Fruit fly (Drosophila melanogaster) whole organism, embryonic: ENCODE results near the gene dnc.

Source experiments
- Aef1 ChIP-seq: fragments of 200-800 bp; sonication (Bioruptor generic); IDR thresholded peaks from 3 replicates; pipeline ENCODE4 v1.3.6; 2022; ENCODE audit warnings: missing biosample characterization, missing genetic modification characterization
- CG10959 ChIP-seq: fragments of 200-800 bp; sonication (Bioruptor generic); IDR thresholded peaks from 2 replicates; pipeline ENCODE4 v1.3.6; 2022; ENCODE audit warnings: missing biosample characterization, missing genetic modification characterization
- CG10979 ChIP-seq: fragments of 200-800 bp; sonication (Bioruptor generic); optimal IDR thresholded peaks from 2 replicates; lab custom pipeline; 2018; ENCODE audit warnings: missing biosample characterization, mild to moderate bottlenecking, missing genetic modification characterization, moderate library complexity
- CG11093 ChIP-seq: fragments of 200-800 bp; sonication (Bioruptor generic); IDR thresholded peaks from 3 replicates; pipeline ENCODE4 v1.3.6; 2022; ENCODE audit warnings: missing biosample characterization, missing genetic modification characterization
- CG11247 ChIP-seq: fragments of 200-800 bp; sonication (Bioruptor generic); IDR thresholded peaks from 2 replicates; pipeline ENCODE4 v1.3.6; 2022; ENCODE audit warnings: missing biosample characterization, missing genetic modification characterization
- CG11560 ChIP-seq: fragments of 200-800 bp; sonication (Bioruptor generic); IDR thresholded peaks from 3 replicates; pipeline ENCODE4 v1.3.6; 2022; ENCODE audit warnings: missing biosample characterization, missing genetic modification characterization
- CG11696 ChIP-seq: fragments of 200-800 bp; sonication (Bioruptor generic); IDR thresholded peaks from 2 replicates; pipeline ENCODE4 v1.3.6; 2022; ENCODE audit warnings: missing biosample characterization, missing genetic modification characterization
- CG12155 ChIP-seq: fragments of 200-800 bp; sonication (Bioruptor generic); optimal IDR thresholded peaks from 3 replicates; lab custom pipeline; 2016; ENCODE audit warnings: missing biosample characterization, missing genetic modification characterization
- CG12769 ChIP-seq: fragments of 200-800 bp; sonication (Bioruptor generic); optimal IDR thresholded peaks from 2 replicates; lab custom pipeline; 2019; ENCODE audit warnings: missing biosample characterization, mild to moderate bottlenecking, missing genetic modification characterization, moderate library complexity
- CG13287 ChIP-seq: fragments of 200-800 bp; sonication (Bioruptor generic); IDR thresholded peaks from 2 replicates; pipeline ENCODE4 v1.3.6; 2022; ENCODE audit warnings: missing biosample characterization, missing genetic modification characterization; ENCODE audit not compliant: partially characterized antibody
- CG14441 ChIP-seq: fragments of 200-800 bp; sonication (Bioruptor generic); IDR thresholded peaks from 2 replicates; pipeline ENCODE4 v1.3.6; 2022; ENCODE audit warnings: missing biosample characterization, missing genetic modification characterization
- CG14667 ChIP-seq: fragments of 200-800 bp; sonication (Bioruptor generic); IDR thresholded peaks from 2 replicates; pipeline ENCODE4 v1.3.6; 2022; ENCODE audit warnings: missing biosample characterization, missing genetic modification characterization
- CG15514 ChIP-seq: fragments of 200-800 bp; sonication (Bioruptor generic); optimal IDR thresholded peaks from 3 replicates; lab custom pipeline; 2017; ENCODE audit warnings: missing biosample characterization, missing genetic modification characterization, mild to moderate bottlenecking, moderate library complexity, missing genetic modification reagents
- CG16813 ChIP-seq: fragments of 200-800 bp; sonication (Bioruptor generic); IDR thresholded peaks from 3 replicates; pipeline ENCODE4 v1.3.6; 2022; ENCODE audit warnings: missing biosample characterization, missing genetic modification characterization; ENCODE audit not compliant: partially characterized antibody
- CG17802 ChIP-seq: fragments of 200-800 bp; sonication (Bioruptor generic); optimal IDR thresholded peaks from 2 replicates; lab custom pipeline; 2018; ENCODE audit warnings: missing biosample characterization, mild to moderate bottlenecking, missing genetic modification characterization, moderate library complexity
- CG17829 ChIP-seq: fragments of 200-800 bp; optimal IDR thresholded peaks from 2 replicates; lab custom pipeline; 2019; ENCODE audit warnings: missing biosample characterization, mild to moderate bottlenecking, missing genetic modification characterization, moderate library complexity
- CG2199 ChIP-seq: fragments of 200-800 bp; sonication (Bioruptor generic); IDR thresholded peaks from 3 replicates; pipeline ENCODE4 v1.3.6; 2022; ENCODE audit warnings: missing biosample characterization, missing genetic modification characterization
- CG30403 ChIP-seq: fragments of 200-800 bp; sonication (Bioruptor generic); optimal IDR thresholded peaks from 3 replicates; lab custom pipeline; 2016; ENCODE audit warnings: missing biosample characterization, missing genetic modification characterization
- CG3163 ChIP-seq: fragments of 200-800 bp; sonication (Bioruptor generic); optimal IDR thresholded peaks from 3 replicates; lab custom pipeline; 2016; ENCODE audit warnings: missing biosample characterization, missing genetic modification characterization
- CG33557 ChIP-seq: fragments of 200-800 bp; sonication (Bioruptor generic); optimal IDR thresholded peaks from 2 replicates; lab custom pipeline; 2019; ENCODE audit warnings: missing biosample characterization, mild to moderate bottlenecking, missing genetic modification characterization, moderate library complexity
- CG4820 ChIP-seq: fragments of 200-800 bp; sonication (Bioruptor generic); optimal IDR thresholded peaks from 3 replicates; lab custom pipeline; 2016; ENCODE audit warnings: missing biosample characterization, missing genetic modification characterization
- CG7357 ChIP-seq: fragments of 200-800 bp; sonication (Bioruptor generic); IDR thresholded peaks from 3 replicates; pipeline ENCODE4 v1.3.6; 2022; ENCODE audit warnings: missing biosample characterization, missing genetic modification characterization
- CG7745 ChIP-seq: fragments of 200-800 bp; sonication (Bioruptor generic); optimal IDR thresholded peaks from 2 replicates; lab custom pipeline; 2018; ENCODE audit warnings: missing biosample characterization, mild to moderate bottlenecking, missing genetic modification characterization, moderate library complexity
- CG8281 ChIP-seq: fragments of 200-800 bp; sonication (Bioruptor generic); optimal IDR thresholded peaks from 2 replicates; lab custom pipeline; 2018; ENCODE audit warnings: missing biosample characterization, mild to moderate bottlenecking, missing genetic modification characterization, moderate library complexity
- CG8388 ChIP-seq: fragments of 200-800 bp; sonication (Bioruptor generic); optimal IDR thresholded peaks from 2 replicates; lab custom pipeline; 2019; ENCODE audit warnings: missing biosample characterization, mild to moderate bottlenecking, missing genetic modification characterization, moderate library complexity
- CG8478 ChIP-seq: fragments of >200 bp; optimal IDR thresholded peaks from 2 replicates; lab custom pipeline; 2018
- CG9437 ChIP-seq: fragments of 200-800 bp; sonication (Bioruptor generic); optimal IDR thresholded peaks from 2 replicates; lab custom pipeline; 2018; ENCODE audit warnings: missing biosample characterization, mild to moderate bottlenecking, missing genetic modification characterization
- Doc2 ChIP-seq: fragments of 200-800 bp; sonication (Bioruptor generic); IDR thresholded peaks from 2 replicates; pipeline ENCODE4 v1.3.6; 2022; ENCODE audit warnings: missing biosample characterization, missing genetic modification characterization
- Ets97D ChIP-seq: fragments of 200-800 bp; sonication (Bioruptor generic); optimal IDR thresholded peaks from 3 replicates; lab custom pipeline; 2016; ENCODE audit warnings: missing biosample characterization, missing genetic modification characterization
- Fer2 ChIP-seq: fragments of 200-800 bp; sonication (Bioruptor generic); optimal IDR thresholded peaks from 2 replicates; lab custom pipeline; 2018; ENCODE audit warnings: missing biosample characterization, mild to moderate bottlenecking, missing genetic modification characterization, moderate library complexity
- HLH3B ChIP-seq: fragments of 200-800 bp; sonication (Bioruptor generic); IDR thresholded peaks from 2 replicates; pipeline ENCODE4 v1.3.6; 2022; ENCODE audit warnings: missing biosample characterization, missing genetic modification characterization
- HLHmδ ChIP-seq: fragments of 200-800 bp; sonication (Bioruptor generic); optimal IDR thresholded peaks from 2 replicates; lab custom pipeline; 2018; ENCODE audit warnings: missing biosample characterization, mild to moderate bottlenecking, missing genetic modification characterization, moderate library complexity
- Lhr ChIP-seq: fragments of 200-800 bp; sonication (Bioruptor generic); optimal IDR thresholded peaks from 3 replicates; lab custom pipeline; 2017; ENCODE audit warnings: mild to moderate bottlenecking, missing biosample characterization, missing genetic modification reagents, missing genetic modification characterization
- Neu2 ChIP-seq: fragments of 200-800 bp; sonication (Bioruptor generic); optimal IDR thresholded peaks from 3 replicates; lab custom pipeline; 2016; ENCODE audit warnings: missing biosample characterization, missing genetic modification characterization, borderline replicate concordance
- Six4 ChIP-seq: fragments of 200-800 bp; sonication (Bioruptor generic); optimal IDR thresholded peaks from 2 replicates; lab custom pipeline; 2016; ENCODE audit warnings: missing biosample characterization, missing genetic modification characterization
- Sry-δ ChIP-seq: fragments of 200-800 bp; sonication (Bioruptor generic); optimal IDR thresholded peaks from 2 replicates; lab custom pipeline; 2016; ENCODE audit warnings: missing biosample characterization, missing genetic modification characterization
- Xrp1 ChIP-seq: fragments of 200-800 bp; sonication (Bioruptor generic); IDR thresholded peaks from 2 replicates; pipeline ENCODE4 v1.3.6; 2022; ENCODE audit warnings: missing biosample characterization, missing genetic modification characterization
- chinmo ChIP-seq: fragments of 200-800 bp; sonication (Bioruptor generic); IDR thresholded peaks from 4 replicates; pipeline ENCODE4 v1.3.6; 2022; ENCODE audit warnings: missing biosample characterization, missing genetic modification characterization; ENCODE audit not compliant: partially characterized antibody
- chm ChIP-seq: fragments of 200-800 bp; sonication (Bioruptor generic); IDR thresholded peaks from 2 replicates; pipeline ENCODE4 v1.3.6; 2022; ENCODE audit warnings: missing biosample characterization, missing genetic modification characterization
- dmrt11E ChIP-seq: fragments of 200-800 bp; sonication (Bioruptor generic); optimal IDR thresholded peaks from 3 replicates; lab custom pipeline; 2018; ENCODE audit warnings: missing biosample characterization, mild to moderate bottlenecking, missing genetic modification characterization, moderate library complexity
- ham ChIP-seq: fragments of 200-800 bp; sonication (Bioruptor generic); IDR thresholded peaks from 2 replicates; pipeline ENCODE4 v1.3.6; 2022; ENCODE audit warnings: missing biosample characterization, missing genetic modification characterization
- hkb ChIP-seq, 2 experiments: fragments of 200-800 bp in 1 of 2; fragments of >200 bp in 1 of 2; sonication (Bioruptor generic) in 1 of 2; IDR thresholded peaks in 1 of 2; optimal IDR thresholded peaks in 1 of 2; 2 replicates each; pipeline versions ENCODE4 v1.3.6 to Lab custom; 2017 to 2022; ENCODE audit warnings: missing biosample characterization in 1 of 2, missing genetic modification characterization in 1 of 2
- inv ChIP-seq: fragments of 200-800 bp; sonication (Bioruptor generic); IDR thresholded peaks from 2 replicates; pipeline ENCODE4 v1.3.6; 2022; ENCODE audit warnings: missing biosample characterization, missing genetic modification characterization; ENCODE audit not compliant: partially characterized antibody
- mam ChIP-seq: fragments of 200-800 bp; sonication (Bioruptor generic); optimal IDR thresholded peaks from 3 replicates; lab custom pipeline; 2016; ENCODE audit warnings: missing biosample characterization, missing genetic modification characterization
- mld ChIP-seq: fragments of 200-800 bp; sonication (Bioruptor generic); IDR thresholded peaks from 3 replicates; pipeline ENCODE4 v1.3.6; 2022; ENCODE audit warnings: missing biosample characterization, missing genetic modification characterization; ENCODE audit not compliant: partially characterized antibody
- p53 ChIP-seq: fragments of 200-800 bp; sonication (Bioruptor generic); optimal IDR thresholded peaks from 2 replicates; lab custom pipeline; 2016; ENCODE audit warnings: missing biosample characterization, missing genetic modification characterization
- tgo ChIP-seq: fragments of 200-800 bp; sonication (Bioruptor generic); IDR thresholded peaks from 3 replicates; pipeline ENCODE4 v1.3.6; 2022; ENCODE audit warnings: missing biosample characterization, missing genetic modification characterization
- toy ChIP-seq: fragments of 200-800 bp; sonication (Bioruptor generic); IDR thresholded peaks from 2 replicates; pipeline ENCODE4 v1.3.6; 2022; ENCODE audit warnings: missing biosample characterization, missing genetic modification characterization
- wek ChIP-seq: fragments of 200-800 bp; sonication (Bioruptor generic); optimal IDR thresholded peaks from 3 replicates; lab custom pipeline; 2018; ENCODE audit warnings: missing biosample characterization, mild to moderate bottlenecking, missing genetic modification characterization, moderate library complexity

The dnc gene

dm6 chrX:3288909-3289706 is 112.9 kb downstream of the dnc start (continued):
- TF ChIP-seq Lhr (no peak), p53 (GFP tag; lab: Kevin White, UChicago) (no peak), CG3163 (no peak), ham (GFP tag; lab: Robert Waterston, UW) (no peak), CG8478 (lab: Kevin White, UChicago) (no peak), CG14441 (GFP tag; lab: Robert Waterston, UW) (peak; percentile 46; the same call in 1 of the 2 replicates), CG10979 (tag; lab: Kevin White, UChicago) (peak; percentile 39), Ets97D (no peak), CG33557 (GFP tag; lab: Kevin White, UChicago) (no peak), Neu2 (GFP tag; lab: Kevin White, UChicago) (no peak), hkb (optimal IDR thresholded peaks at IDR 0.05; lab: Kevin White, UChicago) (no peak), hkb (GFP tag; IDR thresholded peaks at IDR 0.05; lab: Robert Waterston, UW) (peak; percentile 31; the same call in 1 of the 2 replicates), CG11696 (GFP tag; lab: Robert Waterston, UW) (no peak), CG12769 (tag; lab: Kevin White, UChicago) (no peak), wek (GFP tag; lab: Kevin White, UChicago) (no peak), CG7357 (GFP tag; lab: Robert Waterston, UW) (no peak), chinmo (GFP tag; lab: Robert Waterston, UW) (no peak), CG14667 (no peak), toy (GFP tag; lab: Robert Waterston, UW) (no peak), inv (no peak), Six4 (GFP tag; lab: Kevin White, UChicago) (peak; percentile 17), CG2199 (GFP tag; lab: Robert Waterston, UW) (no peak), CG17802 (tag; lab: Kevin White, UChicago) (no peak), CG13287 (0 out of 2 replicates have a peak, but pooled peaks have one; percentile 9), Xrp1 (peak; percentile 18; the same call in 1 of the 2 replicates), HLH3B (GFP tag; lab: Robert Waterston, UW) (peak; percentile 41; the same call in 1 of the 2 replicates), Doc2 (GFP tag; lab: Robert Waterston, UW) (no peak), CG9437 (GFP tag; lab: Kevin White, UChicago) (peak; percentile 40), Sry-δ (no peak), CG16813 (no peak), mld (GFP tag; lab: Robert Waterston, UW) (0 out of 3 replicates have a peak, but pooled peaks have one; percentile 29), dmrt11E (tag; lab: Kevin White, UChicago) (no peak), CG15514 (GFP tag; lab: Kevin White, UChicago) (no peak), CG8281 (tag; lab: Kevin White, UChicago) (no peak), CG11247 (GFP tag; lab: Robert Waterston, UW) (no peak), CG4820 (peak; percentile 39), CG8388 (GFP tag; lab: Kevin White, UChicago) (no peak), CG10959 (GFP tag; lab: Robert Waterston, UW) (no peak), chm (GFP tag; lab: Robert Waterston, UW) (no peak), HLHmδ (GFP tag; lab: Kevin White, UChicago) (no peak), CG11560 (tag; lab: Robert Waterston, UW) (no peak), CG11093 (GFP tag; lab: Robert Waterston, UW) (no peak; the same call in 2 of the 3 replicates), CG30403 (GFP tag; lab: Kevin White, UChicago) (peak; percentile 48), CG12155 (GFP tag; lab: Kevin White, UChicago) (no peak), CG7745 (tag; lab: Kevin White, UChicago) (no peak), CG17829 (tag; lab: Kevin White, UChicago) (no peak), Fer2 (no peak), Aef1 (GFP tag; lab: Robert Waterston, UW) (peak; percentile 53; the same call in 2 of the 3 replicates), tgo (no peak), mam (GFP tag; lab: Kevin White, UChicago) (no peak)
